Worm (Caenorhabditis elegans): Measurements from ENCODE around the gene pept-1.

ce11 chrX:6509813-6510212 is 53.1 kb downstream of the pept-1 start:
- TF ChIP-seq fos-1 (tag; optimal IDR thresholded peaks at IDR 0.05) (no peak), unc-62 (GFP tag; optimal IDR thresholded peaks at IDR 0.05) (no peak), crh-2 (tag; optimal IDR thresholded peaks at IDR 0.05) (no peak), ceh-16 (tag; optimal IDR thresholded peaks at IDR 0.05) (no peak), ztf-4 (tag; optimal IDR thresholded peaks at IDR 0.05) (no peak)
